Worm (Caenorhabditis elegans) whole organism, L2 larva: Measurements from ENCODE around the gene moc-5.

Experiments
- C34F6.9 ChIP-seq: fragments of 150-350 bp; optimal IDR thresholded peaks from 2 replicates; lab custom pipeline; 2014; ENCODE audit warnings: missing biosample characterization, missing genetic modification characterization
- F13H6.1 ChIP-seq: sonication (generic microtip); optimal IDR thresholded peaks from 2 replicates; lab custom pipeline; 2016; ENCODE audit warnings: missing genetic modification characterization, missing compliant biosample characterization
- R02D3.7 ChIP-seq: fragments of 150-350 bp; optimal IDR thresholded peaks from 2 replicates; lab custom pipeline; 2014; ENCODE audit warnings: missing biosample characterization, missing genetic modification characterization
- Y55F3AM.14 ChIP-seq: fragments of 200-800 bp; sonication (Bioruptor generic); optimal IDR thresholded peaks from 2 replicates; lab custom pipeline; 2018; ENCODE audit warnings: mild to moderate bottlenecking, missing genetic modification characterization, missing compliant biosample characterization
- ZK546.5 ChIP-seq: sonication (generic microtip); optimal IDR thresholded peaks from 2 replicates; lab custom pipeline; 2017; ENCODE audit warnings: missing biosample characterization, missing genetic modification characterization
- alr-1 ChIP-seq: fragments of 150-350 bp; optimal IDR thresholded peaks from 2 replicates; lab custom pipeline; 2014; ENCODE audit warnings: missing biosample characterization, missing genetic modification characterization
- aly-2 ChIP-seq: fragments of 150-350 bp; optimal IDR thresholded peaks from 2 replicates; lab custom pipeline; 2014; ENCODE audit warnings: missing biosample characterization, missing genetic modification characterization
- ama-1 ChIP-seq: fragments of 150-350 bp; optimal IDR thresholded peaks from 2 replicates; lab custom pipeline; 2018; ENCODE audit warnings: inconsistent platforms
- blmp-1 ChIP-seq: sonication (generic microtip); optimal IDR thresholded peaks from 2 replicates; lab custom pipeline; 2017; ENCODE audit warnings: missing genetic modification characterization, mild to moderate bottlenecking, missing compliant biosample characterization, antibody characterized with exemption, moderate library complexity; ENCODE audit not compliant: insufficient read depth
- ceh-16 ChIP-seq: fragments of 150-350 bp; optimal IDR thresholded peaks from 2 replicates; lab custom pipeline; 2014; ENCODE audit warnings: missing biosample characterization, missing genetic modification characterization
- ceh-82 ChIP-seq: fragments of 150-350 bp; optimal IDR thresholded peaks from 2 replicates; lab custom pipeline; 2014; ENCODE audit warnings: missing biosample characterization, missing genetic modification characterization
- crh-2 ChIP-seq: sonication (generic microtip); optimal IDR thresholded peaks from 2 replicates; lab custom pipeline; 2017; ENCODE audit warnings: missing biosample characterization, missing genetic modification characterization
- dmd-4 ChIP-seq: sonication (generic microtip); optimal IDR thresholded peaks from 2 replicates; lab custom pipeline; 2017; ENCODE audit warnings: missing biosample characterization, missing genetic modification characterization
- egl-27 ChIP-seq: sonication (generic microtip); optimal IDR thresholded peaks from 3 replicates; lab custom pipeline; 2017; ENCODE audit warnings: missing biosample characterization, missing genetic modification reagents, missing genetic modification characterization
- elt-1 ChIP-seq: fragments of 150-350 bp; optimal IDR thresholded peaks from 2 replicates; lab custom pipeline; 2014; ENCODE audit warnings: missing biosample characterization, missing genetic modification characterization
- elt-3 ChIP-seq: sonication (generic microtip); optimal IDR thresholded peaks from 2 replicates; lab custom pipeline; 2017; ENCODE audit warnings: missing biosample characterization, missing genetic modification characterization
- fos-1 ChIP-seq: fragments of 150-350 bp; optimal IDR thresholded peaks from 2 replicates; lab custom pipeline; 2014; ENCODE audit warnings: missing biosample characterization, missing genetic modification characterization
- gmeb-1 ChIP-seq: fragments of 150-350 bp; optimal IDR thresholded peaks from 2 replicates; lab custom pipeline; 2014; ENCODE audit warnings: missing biosample characterization, missing genetic modification characterization
- lin-11 ChIP-seq: fragments of 150-350 bp; sonication (generic microtip); optimal IDR thresholded peaks from 2 replicates; lab custom pipeline; 2014; ENCODE audit warnings: missing biosample characterization, missing genetic modification characterization, inconsistent platforms, mixed read lengths
- lin-13 ChIP-seq: fragments of 150-350 bp; optimal IDR thresholded peaks from 2 replicates; lab custom pipeline; 2014; ENCODE audit warnings: missing biosample characterization, missing genetic modification reagents, missing genetic modification characterization
- lin-39 ChIP-seq: fragments of 150-350 bp; optimal IDR thresholded peaks from 2 replicates; lab custom pipeline; 2014; ENCODE audit warnings: missing biosample characterization, missing genetic modification reagents, missing genetic modification characterization
- lsy-2 ChIP-seq, 2 experiments: fragments of 150-350 bp in 1 of 2; sonication (generic microtip) in 1 of 2; optimal IDR thresholded peaks; 2 replicates each; lab custom pipeline; 2014 to 2017; ENCODE audit warnings: missing biosample characterization in 2 of 2, missing genetic modification characterization in 2 of 2
- mab-5 ChIP-seq: fragments of 150-350 bp; optimal IDR thresholded peaks from 2 replicates; lab custom pipeline; 2014; ENCODE audit warnings: missing biosample characterization, missing genetic modification characterization
- mbf-1 ChIP-seq: sonication (generic microtip); optimal IDR thresholded peaks from 2 replicates; lab custom pipeline; 2017; ENCODE audit warnings: missing biosample characterization, missing genetic modification characterization
- mdl-1 ChIP-seq, 2 experiments: fragments of 150-350 bp in 1 of 2; sonication (generic microtip) in 1 of 2; optimal IDR thresholded peaks; 2 replicates each; lab custom pipeline; 2017; ENCODE audit warnings: missing biosample characterization in 2 of 2, missing genetic modification characterization in 2 of 2
- nhr-10 ChIP-seq: sonication (generic microtip); optimal IDR thresholded peaks from 2 replicates; lab custom pipeline; 2017; ENCODE audit warnings: missing biosample characterization, missing genetic modification characterization
- nhr-11 ChIP-seq: fragments of 150-350 bp; optimal IDR thresholded peaks from 2 replicates; lab custom pipeline; 2014; ENCODE audit warnings: missing biosample characterization, missing genetic modification characterization
- nhr-12 ChIP-seq: fragments of 150-350 bp; optimal IDR thresholded peaks from 2 replicates; lab custom pipeline; 2014; ENCODE audit warnings: missing biosample characterization, missing genetic modification characterization
- nhr-129 ChIP-seq: fragments of 150-350 bp; optimal IDR thresholded peaks from 2 replicates; lab custom pipeline; 2014; ENCODE audit warnings: missing biosample characterization, missing genetic modification characterization
- nhr-21 ChIP-seq: fragments of 150-350 bp; optimal IDR thresholded peaks from 2 replicates; lab custom pipeline; 2014; ENCODE audit warnings: missing biosample characterization, missing genetic modification characterization
- nhr-23 ChIP-seq: fragments of 150-350 bp; optimal IDR thresholded peaks from 2 replicates; lab custom pipeline; 2014; ENCODE audit warnings: missing biosample characterization, missing genetic modification reagents, missing genetic modification characterization
- nhr-237 ChIP-seq: fragments of 150-350 bp; optimal IDR thresholded peaks from 2 replicates; lab custom pipeline; 2014; ENCODE audit warnings: missing biosample characterization, missing genetic modification characterization
- nhr-25 ChIP-seq: fragments of 150-350 bp; sonication (generic microtip); optimal IDR thresholded peaks from 3 replicates; lab custom pipeline; 2014; ENCODE audit warnings: missing biosample characterization, missing genetic modification characterization
- nhr-6 ChIP-seq: fragments of 150-350 bp; optimal IDR thresholded peaks from 2 replicates; lab custom pipeline; 2014; ENCODE audit warnings: missing biosample characterization, missing genetic modification characterization
- nhr-77 ChIP-seq: fragments of 150-350 bp; optimal IDR thresholded peaks from 2 replicates; lab custom pipeline; 2014; ENCODE audit warnings: missing biosample characterization, missing genetic modification characterization
- peb-1 ChIP-seq: fragments of 150-350 bp; optimal IDR thresholded peaks from 2 replicates; lab custom pipeline; 2014; ENCODE audit warnings: missing biosample characterization, missing genetic modification characterization
- sem-4 ChIP-seq: fragments of 150-350 bp; optimal IDR thresholded peaks from 2 replicates; lab custom pipeline; 2014; ENCODE audit warnings: missing biosample characterization, missing genetic modification reagents, missing genetic modification characterization
- skn-1 ChIP-seq: sonication (generic microtip); optimal IDR thresholded peaks from 2 replicates; lab custom pipeline; 2017; ENCODE audit warnings: missing biosample characterization, missing genetic modification characterization
- sma-3 ChIP-seq: sonication (generic microtip); optimal IDR thresholded peaks from 2 replicates; lab custom pipeline; 2016; ENCODE audit warnings: missing genetic modification reagents, missing genetic modification characterization, missing compliant biosample characterization
- sma-9 ChIP-seq, 2 experiments: fragments of 150-350 bp in 1 of 2; sonication (generic microtip) in 1 of 2; optimal IDR thresholded peaks; 2 replicates each; lab custom pipeline; 2014 to 2016; ENCODE audit warnings: missing genetic modification characterization in 2 of 2, mild to moderate bottlenecking in 1 of 2, missing biosample characterization in 1 of 2, missing compliant biosample characterization in 1 of 2, missing genetic modification reagents in 1 of 2, moderate library complexity in 1 of 2
- snpc-4 ChIP-seq: fragments of 150-350 bp; optimal IDR thresholded peaks from 2 replicates; lab custom pipeline; 2014; ENCODE audit warnings: missing biosample characterization, missing genetic modification characterization
- unc-39 ChIP-seq: fragments of 150-350 bp; optimal IDR thresholded peaks from 2 replicates; lab custom pipeline; 2014; ENCODE audit warnings: missing biosample characterization, missing genetic modification characterization
- unc-55 ChIP-seq: fragments of 150-350 bp; sonication (generic microtip); optimal IDR thresholded peaks from 3 replicates; lab custom pipeline; 2014; ENCODE audit warnings: missing biosample characterization, missing genetic modification reagents, missing genetic modification characterization
- unc-62 ChIP-seq: fragments of 150-350 bp; optimal IDR thresholded peaks from 2 replicates; lab custom pipeline; 2014; ENCODE audit warnings: missing biosample characterization, missing genetic modification reagents, missing genetic modification characterization
- zag-1 ChIP-seq: fragments of 150-350 bp; optimal IDR thresholded peaks from 2 replicates; lab custom pipeline; 2014; ENCODE audit warnings: missing biosample characterization, missing genetic modification characterization
- ztf-1 ChIP-seq: fragments of 200-800 bp; sonication (Bioruptor generic); conservative IDR thresholded peaks from 2 replicates; pipeline ENCODE4 v1.3.6; 2022; ENCODE audit warnings: missing genetic modification characterization, missing compliant biosample characterization
- ztf-11 ChIP-seq: sonication (generic microtip); optimal IDR thresholded peaks from 2 replicates; lab custom pipeline; 2017; ENCODE audit warnings: missing biosample characterization, missing genetic modification characterization
- ztf-4 ChIP-seq: fragments of 150-350 bp; optimal IDR thresholded peaks from 2 replicates; lab custom pipeline; 2014; ENCODE audit warnings: missing biosample characterization, missing genetic modification characterization

moc-5 gene

DNA sequence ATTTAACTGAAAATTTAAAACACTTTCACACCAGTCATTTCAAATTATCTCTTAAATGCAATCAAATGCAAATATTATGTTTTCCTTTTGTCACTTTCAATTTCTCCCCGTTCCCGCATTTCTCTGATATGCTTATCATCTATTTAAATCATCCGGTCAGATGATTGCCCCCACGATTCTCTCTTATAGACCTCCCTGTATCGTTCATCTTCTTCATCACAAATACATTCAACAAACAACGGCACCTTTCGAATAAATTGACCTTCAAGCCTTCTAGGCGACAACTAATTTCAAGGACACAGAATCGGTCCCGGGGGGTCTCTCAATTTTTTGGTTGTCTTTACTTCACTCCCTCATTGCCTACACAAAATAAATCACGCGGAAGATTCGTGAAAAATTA, 16.9 kb downstream of the moc-5 start:
- no peak for TF ChIP-seq sem-4
- no peak for TF ChIP-seq nhr-11
- no peak for TF ChIP-seq ZK546.5
- peak in 1 of 2 experiments; percentile 24 for TF ChIP-seq lsy-2 (tag; optimal IDR thresholded peaks at IDR 0.05; lab: Kevin White, UChicago)
- TF ChIP-seq nhr-23 (tag; lab: Kevin White, UChicago), result no peak
- TF ChIP-seq ztf-4, result no peak
- no peak for TF ChIP-seq dmd-4
- TF ChIP-seq ztf-1 (GFP tag; lab: Robert Waterston, UW), result no peak
- TF ChIP-seq nhr-129, result peak; percentile 49
- no peak for TF ChIP-seq alr-1 (tag; lab: Kevin White, UChicago)
- TF ChIP-seq ceh-82 (tag; lab: Kevin White, UChicago), result no peak
- TF ChIP-seq ztf-11, result no peak
- TF ChIP-seq ceh-16 (tag; lab: Kevin White, UChicago), result peak; percentile 86
- TF ChIP-seq nhr-237, result no peak
- no peak for TF ChIP-seq elt-1 (tag; lab: Kevin White, UChicago)
- no peak for TF ChIP-seq unc-39 (tag; lab: Kevin White, UChicago)
- no peak for TF ChIP-seq unc-62 (GFP tag; lab: Kevin White, UChicago)
- TF ChIP-seq mdl-1 (tag; optimal IDR thresholded peaks at IDR 0.05; lab: Kevin White, UChicago), result peak in 1 of 2 experiments; percentile 16
- peak; percentile 67 for TF ChIP-seq crh-2 (tag; lab: Kevin White, UChicago)
- no peak for TF ChIP-seq mbf-1 (tag; lab: Kevin White, UChicago)
- TF ChIP-seq skn-1, result no peak
- TF ChIP-seq aly-2, result no peak
- no peak for TF ChIP-seq zag-1
- TF ChIP-seq nhr-21 (tag; lab: Kevin White, UChicago), result peak; percentile 53
- TF ChIP-seq Y55F3AM.14 (GFP tag; lab: Kevin White, UChicago), result no peak
- no peak for TF ChIP-seq C34F6.9 (tag; lab: Kevin White, UChicago)
- peak; percentile 79 for TF ChIP-seq sma-3 (GFP tag; lab: Kevin White, UChicago)
- no peak for TF ChIP-seq R02D3.7 (tag; lab: Kevin White, UChicago)
- peak; percentile 74 for TF ChIP-seq egl-27 (tag; lab: Kevin White, UChicago)
- TF ChIP-seq nhr-12 (tag; lab: Kevin White, UChicago), result no peak
- no peak for TF ChIP-seq peb-1 (tag; lab: Kevin White, UChicago)
- no peak for TF ChIP-seq mab-5
- TF ChIP-seq elt-3 (tag; lab: Kevin White, UChicago), result no peak
- no peak for TF ChIP-seq nhr-77 (tag; lab: Kevin White, UChicago)
- TF ChIP-seq gmeb-1 (tag; lab: Kevin White, UChicago), result peak; percentile 31
- TF ChIP-seq nhr-25 (tag; lab: Kevin White, UChicago), result peak; percentile 96
- no peak for TF ChIP-seq snpc-4
- TF ChIP-seq lin-39, result no peak
- peak; percentile 52 for TF ChIP-seq nhr-6 (tag; lab: Kevin White, UChicago)
- no peak for TF ChIP-seq ama-1
- peak; percentile 74 for TF ChIP-seq sma-9 (GFP tag; optimal IDR thresholded peaks at IDR 0.05; lab: Kevin White, UChicago)
- no peak for TF ChIP-seq sma-9 (tag; optimal IDR thresholded peaks at IDR 0.05; lab: Kevin White, UChicago)
- TF ChIP-seq unc-55 (GFP tag; lab: Kevin White, UChicago), result no peak
- TF ChIP-seq fos-1 (tag; lab: Kevin White, UChicago), result peak; percentile 40
- peak; percentile 1 for TF ChIP-seq lin-13 (GFP tag; lab: Kevin White, UChicago)
- no peak for TF ChIP-seq lin-11 (tag; lab: Kevin White, UChicago)
- TF ChIP-seq blmp-1 (tag; lab: Kevin White, UChicago), result peak; percentile 98
- peak; percentile 12 for TF ChIP-seq F13H6.1 (tag; lab: Kevin White, UChicago)
- TF ChIP-seq nhr-10 (tag; lab: Kevin White, UChicago), result no peak
